Worm (Caenorhabditis elegans) whole organism, midembryonic: Measurements from ENCODE around the gene C16A3.5.

ENCODE experiments used
- T22C8.4 ChIP-seq: fragments of 200-800 bp; sonication (Bioruptor generic); IDR thresholded peaks from 2 replicates; pipeline ENCODE4 v1.3.6; 2022; ENCODE audit warnings: missing genetic modification characterization, missing compliant biosample characterization
- cog-1 ChIP-seq: sonication (generic microtip); optimal IDR thresholded peaks from 2 replicates; lab custom pipeline; 2016; ENCODE audit warnings: missing genetic modification characterization, missing compliant biosample characterization
- flt-1 ChIP-seq: fragments of 200-800 bp; sonication (Bioruptor generic); IDR thresholded peaks from 2 replicates; pipeline ENCODE4 v1.3.6; 2022; ENCODE audit warnings: missing genetic modification characterization, missing compliant biosample characterization
- klf-2 ChIP-seq: fragments of 200-800 bp; sonication (Bioruptor generic); conservative IDR thresholded peaks from 2 replicates; pipeline ENCODE4 v1.3.6; 2022; ENCODE audit warnings: missing genetic modification reagents, missing genetic modification characterization, missing compliant biosample characterization
- med-1 ChIP-seq: sonication (generic microtip); optimal IDR thresholded peaks from 2 replicates; lab custom pipeline; 2017; ENCODE audit warnings: missing genetic modification characterization, mild to moderate bottlenecking, missing compliant biosample characterization, antibody characterized with exemption, missing genetic modification reagents; ENCODE audit not compliant: insufficient read depth
- ref-1 ChIP-seq: fragments of 200-800 bp; sonication (Bioruptor generic); conservative IDR thresholded peaks from 2 replicates; pipeline ENCODE4 v1.3.6; 2022; ENCODE audit warnings: missing genetic modification reagents, missing genetic modification characterization, missing compliant biosample characterization
- tab-1 ChIP-seq: fragments of 200-800 bp; sonication (Bioruptor generic); IDR thresholded peaks from 2 replicates; pipeline ENCODE4 v1.3.6; 2022; ENCODE audit warnings: missing genetic modification characterization, missing compliant biosample characterization
- ztf-23 ChIP-seq: fragments of 200-800 bp; sonication (Bioruptor generic); IDR thresholded peaks from 2 replicates; pipeline ENCODE4 v1.3.6; 2022; ENCODE audit warnings: missing genetic modification reagents, missing genetic modification characterization, missing compliant biosample characterization
- ztf-29 ChIP-seq: fragments of 200-800 bp; sonication (Bioruptor generic); IDR thresholded peaks from 2 replicates; pipeline ENCODE4 v1.3.6; 2022; ENCODE audit warnings: missing genetic modification reagents, missing genetic modification characterization, missing compliant biosample characterization

Gene C16A3.5

DNA sequence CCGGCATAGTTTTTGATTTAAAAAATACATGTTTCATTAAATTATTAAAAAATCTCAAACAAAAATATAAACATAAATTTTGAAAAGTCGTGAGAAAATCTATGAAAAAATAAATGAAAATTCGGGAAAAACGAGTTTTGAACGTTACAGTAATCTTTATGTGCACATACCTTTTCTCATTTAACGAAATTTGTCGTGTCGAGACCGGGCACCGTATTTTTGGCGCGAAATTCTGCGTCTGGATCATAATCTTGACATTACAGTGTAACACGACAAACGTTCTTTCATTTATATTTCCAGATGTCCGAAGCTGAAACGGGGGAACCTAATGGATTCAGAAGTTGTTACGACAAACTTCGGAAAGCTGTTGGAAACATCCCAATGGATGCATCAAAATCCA lies 9.0 kb downstream of the C16A3.5 start, which contains the start of gene C16A3.2:
Gene C16A3.2 (plus strand): TSS at position 301 of the 400 bp plus-strand sequence.
- TF ChIP-seq ztf-23 = no peak
- no peak for TF ChIP-seq flt-1 (GFP tag; lab: Robert Waterston, UW)
- no peak for TF ChIP-seq T22C8.4
- no peak for TF ChIP-seq med-1 (GFP tag; lab: Kevin White, UChicago)
- TF ChIP-seq klf-2 (GFP tag; lab: Robert Waterston, UW) = no peak
- TF ChIP-seq ztf-29 (GFP tag; lab: Robert Waterston, UW) = no peak
- TF ChIP-seq tab-1 (GFP tag; lab: Robert Waterston, UW) = no peak
- no peak for TF ChIP-seq cog-1 (tag; lab: Kevin White, UChicago)
- TF ChIP-seq ref-1 (GFP tag; lab: Robert Waterston, UW) = no peak

DNA sequence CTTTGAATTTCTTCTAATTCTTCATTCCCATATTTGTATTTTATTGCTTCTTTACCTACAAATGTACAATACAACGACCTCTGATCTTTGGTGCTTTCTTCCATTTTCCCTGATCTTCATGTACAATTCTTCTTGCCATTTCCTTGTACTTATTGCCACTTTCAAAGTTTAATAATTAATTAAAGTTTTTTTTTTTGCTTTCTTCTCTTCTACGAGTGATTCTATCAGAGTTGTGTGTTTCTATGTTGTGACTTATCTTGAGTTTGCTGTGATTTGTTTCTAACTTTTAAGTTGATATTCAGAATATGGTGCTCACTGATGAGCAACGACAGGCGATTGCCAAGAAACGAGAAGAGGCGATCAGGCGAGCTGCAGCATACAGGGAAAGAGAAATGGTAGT lies 10.1 kb downstream of the C16A3.5 start, which contains the start of gene smrc-1:
Gene smrc-1 (plus strand): TSS at position 301 of the 400 bp plus-strand sequence.
- no peak for TF ChIP-seq ref-1 (GFP tag; lab: Robert Waterston, UW)
- no peak for TF ChIP-seq ztf-29 (GFP tag; lab: Robert Waterston, UW)
- TF ChIP-seq klf-2 (GFP tag; lab: Robert Waterston, UW) = no peak
- no peak for TF ChIP-seq ztf-23
- no peak for TF ChIP-seq med-1 (GFP tag; lab: Kevin White, UChicago)
- no peak for TF ChIP-seq T22C8.4
- no peak for TF ChIP-seq tab-1 (GFP tag; lab: Robert Waterston, UW)
- no peak for TF ChIP-seq cog-1 (tag; lab: Kevin White, UChicago)
- TF ChIP-seq flt-1 (GFP tag; lab: Robert Waterston, UW) = no peak

DNA sequence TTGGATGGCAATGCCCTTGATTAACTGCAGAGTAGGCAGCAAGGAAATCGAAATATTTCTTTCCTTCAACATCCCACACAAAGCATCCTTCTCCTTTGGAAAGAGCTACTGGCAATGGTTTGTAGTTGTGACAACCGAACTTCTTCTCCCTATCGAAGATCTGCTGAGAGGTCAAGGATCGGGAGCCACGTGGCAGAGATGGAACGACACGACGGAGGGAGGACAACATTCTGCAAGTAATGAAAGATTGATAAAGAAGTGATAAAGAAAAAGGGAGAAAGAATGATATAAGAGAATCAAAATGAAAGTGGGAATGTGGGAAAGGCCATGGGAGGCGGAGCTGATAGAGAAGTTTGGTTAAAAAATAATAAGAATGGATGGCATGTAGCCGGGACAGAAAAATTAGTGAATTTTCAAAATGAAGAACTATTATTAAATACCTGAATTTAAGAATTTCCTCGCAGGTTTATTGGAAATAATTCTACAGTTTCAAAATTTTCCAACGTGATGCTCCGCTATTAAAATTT lies 15.2 kb downstream of the C16A3.5 start, which contains the start of gene oatr-1:
Gene oatr-1 (minus strand): TSS at position 477 of the 527 bp plus-strand sequence.
- TF ChIP-seq T22C8.4 (no peak), ref-1 (GFP tag; lab: Robert Waterston, UW) (no peak), klf-2 (GFP tag; lab: Robert Waterston, UW) (no peak), ztf-23 (no peak), med-1 (GFP tag; lab: Kevin White, UChicago) (no peak)

DNA sequence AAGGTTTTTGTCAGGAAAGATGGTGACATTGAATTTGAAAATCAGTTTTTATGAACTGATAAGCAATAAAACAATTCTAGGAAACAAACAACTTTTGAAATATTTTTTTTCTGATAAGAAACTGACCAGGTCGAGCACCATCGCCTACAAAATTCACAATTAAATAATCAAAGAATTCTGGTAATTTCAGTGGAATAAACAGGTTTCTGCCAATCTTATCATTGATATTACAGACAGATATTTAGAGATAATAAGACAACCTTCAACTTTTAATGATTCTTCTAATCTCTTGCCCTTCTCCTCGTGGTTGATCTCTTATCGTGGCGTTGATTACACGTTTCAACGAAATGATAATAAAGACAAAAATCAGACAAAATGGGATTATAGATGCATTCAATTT lies 15.8 kb downstream of the C16A3.5 start:
- no peak for TF ChIP-seq tab-1 (GFP tag; lab: Robert Waterston, UW)
- no peak for TF ChIP-seq klf-2 (GFP tag; lab: Robert Waterston, UW)
- TF ChIP-seq cog-1 (tag; lab: Kevin White, UChicago) = no peak
- TF ChIP-seq ztf-29 (GFP tag; lab: Robert Waterston, UW) = no peak
- TF ChIP-seq ztf-23 = no peak
- TF ChIP-seq med-1 (GFP tag; lab: Kevin White, UChicago) = no peak
- TF ChIP-seq ref-1 (GFP tag; lab: Robert Waterston, UW) = no peak
- TF ChIP-seq T22C8.4 = no peak
- TF ChIP-seq flt-1 (GFP tag; lab: Robert Waterston, UW) = no peak

DNA sequence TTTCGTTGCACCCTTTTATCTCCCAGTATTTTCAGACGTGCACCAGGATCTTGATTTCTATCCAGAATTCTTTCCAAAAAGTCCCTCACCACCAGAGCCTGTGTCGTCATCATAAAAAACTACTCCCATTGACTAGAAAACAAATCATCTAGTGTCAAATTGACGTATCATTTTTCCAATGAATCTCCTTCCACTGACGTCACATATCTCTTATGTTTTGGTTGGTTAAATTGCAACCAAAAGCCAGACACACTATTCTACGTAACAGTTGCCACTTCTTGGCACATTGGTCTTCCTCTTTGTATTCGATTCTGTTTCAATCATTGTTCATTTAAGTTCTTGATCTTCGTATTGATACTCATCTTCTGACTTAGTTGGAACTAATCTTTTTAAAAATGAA lies 17.6 kb downstream of the C16A3.5 start:
- TF ChIP-seq ztf-29 (GFP tag; lab: Robert Waterston, UW) = no peak
- no peak for TF ChIP-seq flt-1 (GFP tag; lab: Robert Waterston, UW)
- no peak for TF ChIP-seq ztf-23
- TF ChIP-seq med-1 (GFP tag; lab: Kevin White, UChicago) = no peak
- TF ChIP-seq cog-1 (tag; lab: Kevin White, UChicago) = no peak
- TF ChIP-seq ref-1 (GFP tag; lab: Robert Waterston, UW) = no peak
- TF ChIP-seq tab-1 (GFP tag; lab: Robert Waterston, UW) = no peak
- no peak for TF ChIP-seq klf-2 (GFP tag; lab: Robert Waterston, UW)
- no peak for TF ChIP-seq T22C8.4

DNA sequence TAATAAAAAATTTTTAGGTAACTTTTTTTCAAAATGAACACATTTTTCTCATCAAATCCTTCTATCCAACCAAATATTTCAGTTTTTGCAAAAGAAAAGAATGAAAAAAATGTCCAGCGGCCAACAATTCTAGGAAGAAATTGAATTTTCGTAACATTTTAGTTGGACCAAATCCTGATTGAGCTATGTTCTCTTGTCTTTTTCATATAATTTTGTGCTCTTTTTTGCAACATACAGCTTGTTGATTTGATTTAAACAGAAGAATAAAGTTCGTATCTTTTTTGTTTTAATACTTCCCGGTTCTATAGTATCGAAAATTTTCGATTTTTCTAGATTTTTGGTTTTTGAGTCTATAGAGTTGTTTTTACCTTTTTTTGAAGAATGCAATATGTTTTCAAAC lies 18.9 kb downstream of the C16A3.5 start:
- TF ChIP-seq T22C8.4 (no peak), ztf-23 (no peak), ztf-29 (GFP tag; lab: Robert Waterston, UW) (no peak), med-1 (GFP tag; lab: Kevin White, UChicago) (no peak), cog-1 (tag; lab: Kevin White, UChicago) (no peak), ref-1 (GFP tag; lab: Robert Waterston, UW) (no peak), klf-2 (GFP tag; lab: Robert Waterston, UW) (no peak), flt-1 (GFP tag; lab: Robert Waterston, UW) (no peak), tab-1 (GFP tag; lab: Robert Waterston, UW) (no peak)

DNA sequence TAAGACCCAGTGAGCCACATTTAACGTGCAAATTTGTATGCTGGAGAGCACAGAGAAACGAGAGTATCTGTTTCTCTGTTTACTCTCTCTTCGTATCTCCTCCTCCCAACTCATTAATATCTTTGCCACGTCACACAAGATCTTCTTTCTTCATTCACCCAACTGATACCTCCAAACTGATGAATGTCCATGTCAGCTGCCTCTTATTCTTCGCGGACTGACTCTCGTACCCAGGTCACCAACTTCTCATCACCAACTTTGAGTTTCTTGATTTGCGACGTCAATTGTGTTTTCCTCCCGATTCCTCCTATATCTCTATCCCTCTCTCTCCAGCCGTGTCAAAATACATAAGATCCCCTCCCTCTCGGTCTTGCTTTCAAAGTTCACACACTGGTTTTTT lies 21.8 kb downstream of the C16A3.5 start:
- TF ChIP-seq klf-2 (GFP tag; lab: Robert Waterston, UW) (no peak), ztf-23 (no peak), ref-1 (GFP tag; lab: Robert Waterston, UW) (no peak), med-1 (GFP tag; lab: Kevin White, UChicago) (no peak), ztf-29 (GFP tag; lab: Robert Waterston, UW) (no peak), flt-1 (GFP tag; lab: Robert Waterston, UW) (no peak), tab-1 (GFP tag; lab: Robert Waterston, UW) (no peak), cog-1 (tag; lab: Kevin White, UChicago) (no peak), T22C8.4 (no peak)

DNA sequence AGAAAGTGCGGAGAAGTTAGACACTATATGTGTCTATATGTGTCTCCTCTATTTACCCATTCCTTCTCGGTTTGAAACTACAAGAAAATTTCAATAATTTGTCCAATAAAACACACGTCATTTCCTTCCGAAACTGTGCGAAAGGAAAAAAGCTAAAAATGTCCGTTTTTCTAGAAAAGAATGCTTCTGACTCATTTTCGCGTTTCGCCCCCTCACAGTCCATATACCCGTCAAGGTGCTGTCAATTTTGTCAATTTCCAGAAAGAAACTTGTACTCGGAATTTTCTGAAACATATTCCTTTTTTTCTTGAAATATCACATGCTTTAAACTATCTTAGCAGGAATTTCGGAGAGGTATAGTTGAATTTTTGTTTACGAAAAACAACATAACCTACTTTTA lies 22.2 kb downstream of the C16A3.5 start:
- TF ChIP-seq ref-1 (GFP tag; lab: Robert Waterston, UW) = no peak
- no peak for TF ChIP-seq flt-1 (GFP tag; lab: Robert Waterston, UW)
- TF ChIP-seq klf-2 (GFP tag; lab: Robert Waterston, UW) = no peak
- TF ChIP-seq tab-1 (GFP tag; lab: Robert Waterston, UW) = no peak
- no peak for TF ChIP-seq ztf-29 (GFP tag; lab: Robert Waterston, UW)
- no peak for TF ChIP-seq T22C8.4
- TF ChIP-seq ztf-23 = no peak
- no peak for TF ChIP-seq cog-1 (tag; lab: Kevin White, UChicago)
- TF ChIP-seq med-1 (GFP tag; lab: Kevin White, UChicago) = no peak

DNA sequence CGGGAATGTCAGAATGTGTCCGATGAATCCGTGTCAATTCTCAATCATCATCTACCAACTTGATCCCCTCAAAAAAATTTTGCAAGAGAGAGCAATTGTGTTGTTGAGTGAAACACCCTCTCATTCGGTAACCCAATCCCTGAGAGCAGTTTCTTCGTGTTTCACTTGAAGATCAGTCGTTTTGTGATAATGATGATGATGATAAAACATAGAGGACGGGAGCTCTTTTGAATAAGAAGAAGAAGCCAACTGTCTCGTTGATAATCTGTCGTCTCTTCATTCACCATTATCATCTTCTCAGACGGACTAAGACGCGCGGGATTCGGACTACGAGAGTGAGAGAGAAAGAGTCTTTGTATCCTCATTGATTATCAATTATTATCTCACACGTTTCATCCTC lies 24.5 kb downstream of the C16A3.5 start:
- TF ChIP-seq klf-2 (GFP tag; lab: Robert Waterston, UW) = no peak
- TF ChIP-seq T22C8.4 = no peak
- TF ChIP-seq med-1 (GFP tag; lab: Kevin White, UChicago) = no peak
- TF ChIP-seq flt-1 (GFP tag; lab: Robert Waterston, UW) = no peak
- no peak for TF ChIP-seq ztf-23
- TF ChIP-seq ztf-29 (GFP tag; lab: Robert Waterston, UW) = no peak
- TF ChIP-seq ref-1 (GFP tag; lab: Robert Waterston, UW) = no peak
- no peak for TF ChIP-seq tab-1 (GFP tag; lab: Robert Waterston, UW)
- TF ChIP-seq cog-1 (tag; lab: Kevin White, UChicago) = no peak
